Worm (Caenorhabditis elegans) whole organism, late embryonic: Measurements from ENCODE around the gene F55B11.7.

ENCODE experiments used
- hlh-13 ChIP-seq: fragments of 200-800 bp; sonication (Bioruptor generic); optimal IDR thresholded peaks from 2 replicates; lab custom pipeline; 2018; ENCODE audit warnings: mild to moderate bottlenecking, missing genetic modification characterization, missing compliant biosample characterization
- pag-3 ChIP-seq: sonication (generic microtip); optimal IDR thresholded peaks from 2 replicates; lab custom pipeline; 2016; ENCODE audit warnings: missing compliant biosample characterization, missing genetic modification characterization, borderline replicate concordance

- TF ChIP-seq pag-3 (tag; lab: Kevin White, UChicago), result no peak
- no peak for TF ChIP-seq hlh-13 (GFP tag; lab: Kevin White, UChicago)
Measured at ce11 chrIV:14391746-14392145, 30.1 kb downstream of the F55B11.7 start.
